Worm (Caenorhabditis elegans): ENCODE results near the gene vps-15.

Gene vps-15

ce11 chrII:11916555-11916941 is 896 bp upstream of the vps-15 start:
- TF ChIP-seq fos-1 (tag; optimal IDR thresholded peaks at IDR 0.05) (no peak), nhr-43 (tag; optimal IDR thresholded peaks at IDR 0.05; ENCODE audit: poor library complexity, severe bottlenecking) (no peak), unc-39 (tag; optimal IDR thresholded peaks at IDR 0.05) (no peak)

- TF ChIP-seq daf-12 (tag; optimal IDR thresholded peaks at IDR 0.05), result no peak
- TF ChIP-seq zag-1 (tag; optimal IDR thresholded peaks at IDR 0.05), result no peak
- no peak for TF ChIP-seq nhr-67 (tag; optimal IDR thresholded peaks at IDR 0.05)
- TF ChIP-seq ceh-28 (tag; optimal IDR thresholded peaks at IDR 0.05), result no peak
- TF ChIP-seq nfya-1 (tag; optimal IDR thresholded peaks at IDR 0.05; ENCODE audit: insufficient read depth), result no peak
- TF ChIP-seq fkh-2 (tag; optimal IDR thresholded peaks at IDR 0.05), result no peak
- TF ChIP-seq lsy-12 (tag; optimal IDR thresholded peaks at IDR 0.05), result no peak
- TF ChIP-seq ceh-16 (tag; optimal IDR thresholded peaks at IDR 0.05), result no peak
- no peak for TF ChIP-seq ceh-9 (tag; optimal IDR thresholded peaks at IDR 0.05)
Measured at ce11 chrII:11914304-11914703, 1.3 kb downstream of the vps-15 start, which contains the start of gene ZK930.7. TSS of gene ZK930.7 (plus strand) at chrII:11914604.

- TF ChIP-seq nfya-1 (tag; optimal IDR thresholded peaks at IDR 0.05; ENCODE audit: insufficient read depth), result peak; percentile 97
- no peak for TF ChIP-seq tbx-2 (tag; optimal IDR thresholded peaks at IDR 0.05)
Measured at ce11 chrII:11910569-11910968, 5.1 kb downstream of the vps-15 start.

- TF ChIP-seq tbx-2 (tag; optimal IDR thresholded peaks at IDR 0.05), result no peak
- no peak for TF ChIP-seq nhr-23 (tag; optimal IDR thresholded peaks at IDR 0.05)
- no peak for TF ChIP-seq ama-1 (optimal IDR thresholded peaks at IDR 0.05)
- TF ChIP-seq nhr-12 (tag; optimal IDR thresholded peaks at IDR 0.05), result no peak
- TF ChIP-seq daf-12 (tag; optimal IDR thresholded peaks at IDR 0.05), result no peak
- TF ChIP-seq nfya-1 (tag; optimal IDR thresholded peaks at IDR 0.05; ENCODE audit: insufficient read depth), result no peak
- no peak for TF ChIP-seq mml-1 (tag; optimal IDR thresholded peaks at IDR 0.05)
- no peak for TF ChIP-seq pqm-1 (tag; optimal IDR thresholded peaks at IDR 0.05)
- no peak for TF ChIP-seq eor-1 (tag; optimal IDR thresholded peaks at IDR 0.05)
- no peak for TF ChIP-seq ZK546.5 (tag; optimal IDR thresholded peaks at IDR 0.05)
- no peak for TF ChIP-seq R02D3.7 (tag; optimal IDR thresholded peaks at IDR 0.05)
- TF ChIP-seq ceh-82 (tag; optimal IDR thresholded peaks at IDR 0.05), result no peak
- TF ChIP-seq sea-2 (GFP tag; optimal IDR thresholded peaks at IDR 0.05), result no peak
- no peak for TF ChIP-seq hmg-11 (tag; optimal IDR thresholded peaks at IDR 0.05)
- no peak for TF ChIP-seq fkh-2 (tag; optimal IDR thresholded peaks at IDR 0.05)
- no peak for TF ChIP-seq egl-27 (tag; optimal IDR thresholded peaks at IDR 0.05)
Measured at ce11 chrII:11906217-11906616, 9.4 kb downstream of the vps-15 start, which contains the start of gene ZK930.4. TSS of gene ZK930.4 (plus strand) at chrII:11906517.

- no peak for TF ChIP-seq nhr-67 (tag; optimal IDR thresholded peaks at IDR 0.05)
- TF ChIP-seq fkh-2 (tag; optimal IDR thresholded peaks at IDR 0.05), result no peak
- no peak for TF ChIP-seq aly-2 (tag; optimal IDR thresholded peaks at IDR 0.05)
Measured at ce11 chrII:11905023-11905422, 10.6 kb downstream of the vps-15 start.

- TF ChIP-seq nhr-25 (tag; optimal IDR thresholded peaks at IDR 0.05), result no peak
Measured at ce11 chrII:11902203-11902602, 13.4 kb downstream of the vps-15 start.

- no peak for TF ChIP-seq skn-1 (tag; optimal IDR thresholded peaks at IDR 0.05)
- TF ChIP-seq nfya-1 (tag; optimal IDR thresholded peaks at IDR 0.05; ENCODE audit: insufficient read depth), result peak; percentile 1
Measured at ce11 chrII:11901110-11901509, 14.5 kb downstream of the vps-15 start, which contains the start of gene vab-23. TSS of gene vab-23 (minus strand) at chrII:11901210.

- TF ChIP-seq nfya-1 (tag; optimal IDR thresholded peaks at IDR 0.05; ENCODE audit: insufficient read depth) (peak; percentile 63), ceh-28 (tag; optimal IDR thresholded peaks at IDR 0.05) (no peak), nhr-77 (tag; optimal IDR thresholded peaks at IDR 0.05) (no peak), fos-1 (tag; optimal IDR thresholded peaks at IDR 0.05) (no peak), nhr-12 (tag; optimal IDR thresholded peaks at IDR 0.05) (no peak), lsy-12 (tag; optimal IDR thresholded peaks at IDR 0.05) (no peak), ztf-11 (tag; optimal IDR thresholded peaks at IDR 0.05) (no peak), fkh-2 (tag; optimal IDR thresholded peaks at IDR 0.05) (no peak)
Measured at ce11 chrII:11899761-11900160, 15.9 kb downstream of the vps-15 start.

Measured in whole organism, L3 larva.